Fruit fly (Drosophila melanogaster) whole organism, adult: ENCODE measurements around the gene CG3164.

Source experiments
- CG11617 ChIP-seq: fragments of 200-800 bp; sonication (Bioruptor generic); optimal IDR thresholded peaks from 2 replicates; lab custom pipeline; 2017; ENCODE audit warnings: mild to moderate bottlenecking, missing biosample characterization, missing genetic modification reagents, missing genetic modification characterization
- pad ChIP-seq: fragments of 200-800 bp; sonication (Bioruptor generic); optimal IDR thresholded peaks from 3 replicates; lab custom pipeline; 2017; ENCODE audit warnings: missing biosample characterization, missing genetic modification characterization, mild to moderate bottlenecking, moderate library complexity, missing genetic modification reagents

DNA sequence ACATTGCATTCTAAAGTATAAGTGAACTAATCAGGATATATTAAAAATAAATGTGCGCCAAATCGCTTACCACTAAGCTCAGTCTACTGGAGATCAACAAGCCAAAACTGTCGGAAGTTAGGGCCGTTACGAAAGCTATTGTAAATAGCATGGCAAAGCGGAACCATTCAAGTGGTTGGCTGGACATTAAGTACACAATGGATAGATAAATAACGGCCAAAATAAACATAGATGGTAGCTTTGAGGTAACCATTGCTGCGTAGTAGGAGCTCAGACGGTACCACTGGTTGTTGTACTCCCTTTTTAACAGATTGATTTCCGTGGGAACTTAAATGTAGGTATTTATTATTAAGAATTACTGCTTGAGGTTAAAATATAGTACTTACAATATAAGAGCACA is 12.8 kb downstream of the CG3164 start:
- TF ChIP-seq pad (no peak), CG11617 (GFP tag; lab: Kevin White, UChicago) (no peak)
